Worm (Caenorhabditis elegans): ENCODE measurements around the gene H40L08.3.

H40L08.3 gene

ce11 chrX:15041340-15041739 is 34.6 kb downstream of the H40L08.3 start:
- TF ChIP-seq M03D4.4 (tag; optimal IDR thresholded peaks at IDR 0.05) = no peak
- no peak for TF ChIP-seq mep-1 (tag; optimal IDR thresholded peaks at IDR 0.05)
- TF ChIP-seq ces-1 (GFP tag; optimal IDR thresholded peaks at IDR 0.05) = peak; percentile 98

- TF ChIP-seq M03D4.4 (tag; optimal IDR thresholded peaks at IDR 0.05) = peak; percentile 19
- no peak for TF ChIP-seq bed-3 (GFP tag; optimal IDR thresholded peaks at IDR 0.05)
- no peak for TF ChIP-seq ztf-11 (tag; optimal IDR thresholded peaks at IDR 0.05)
- peak; percentile 89 for TF ChIP-seq lin-13 (tag; optimal IDR thresholded peaks at IDR 0.05)
- peak; percentile 20 for TF ChIP-seq elt-3 (tag; optimal IDR thresholded peaks at IDR 0.05)
- TF ChIP-seq tbx-8 (GFP tag; optimal IDR thresholded peaks at IDR 0.05) = peak; percentile 22
- TF ChIP-seq nhr-76 (tag; optimal IDR thresholded peaks at IDR 0.05) = no peak
- TF ChIP-seq blmp-1 (tag; optimal IDR thresholded peaks at IDR 0.05) = no peak
- no peak for TF ChIP-seq nhr-12 (tag; optimal IDR thresholded peaks at IDR 0.05)
- TF ChIP-seq nhr-237 (tag; optimal IDR thresholded peaks at IDR 0.05) = peak; percentile 77
- TF ChIP-seq cnd-1 (tag; optimal IDR thresholded peaks at IDR 0.05) = peak; percentile 72
- TF ChIP-seq mep-1 (tag; optimal IDR thresholded peaks at IDR 0.05) = peak; percentile 78
- no peak for TF ChIP-seq ces-1 (GFP tag; optimal IDR thresholded peaks at IDR 0.05)
- no peak for TF ChIP-seq nhr-28 (tag; optimal IDR thresholded peaks at IDR 0.05)
- peak; percentile 12 for TF ChIP-seq unc-120 (tag; optimal IDR thresholded peaks at IDR 0.05; ENCODE audit: poor library complexity, severe bottlenecking)
- TF ChIP-seq elt-1 (tag; optimal IDR thresholded peaks at IDR 0.05; ENCODE audit: borderline replicate concordance, insufficient read depth) = peak; percentile 28
- TF ChIP-seq lsy-2 (tag; optimal IDR thresholded peaks at IDR 0.05) = peak; percentile 59
- TF ChIP-seq mab-5 (tag; optimal IDR thresholded peaks at IDR 0.05) = no peak
- no peak for TF ChIP-seq sem-2 (GFP tag; optimal IDR thresholded peaks at IDR 0.05)
- peak; percentile 90 for TF ChIP-seq ham-2 (GFP tag; optimal IDR thresholded peaks at IDR 0.05)
- TF ChIP-seq ceh-83 (GFP tag; optimal IDR thresholded peaks at IDR 0.05) = no peak
- peak; percentile 77 for TF ChIP-seq sptf-1 (tag; optimal IDR thresholded peaks at IDR 0.05)
- TF ChIP-seq drap-1 (GFP tag; optimal IDR thresholded peaks at IDR 0.05) = peak; percentile 74
- TF ChIP-seq nhr-2 (tag; optimal IDR thresholded peaks at IDR 0.05) = peak; percentile 55
- TF ChIP-seq lin-32 (GFP tag; optimal IDR thresholded peaks at IDR 0.05) = no peak
- no peak for TF ChIP-seq ceh-43 (GFP tag; optimal IDR thresholded peaks at IDR 0.05)
- TF ChIP-seq ceh-39 (tag; optimal IDR thresholded peaks at IDR 0.05) = peak; percentile 65
- no peak for TF ChIP-seq snpc-4 (tag; optimal IDR thresholded peaks at IDR 0.05)
- TF ChIP-seq zip-8 (tag; optimal IDR thresholded peaks at IDR 0.05) = no peak
- TF ChIP-seq flh-1 (GFP tag; optimal IDR thresholded peaks at IDR 0.05) = no peak
- peak; percentile 78 for TF ChIP-seq unc-62 (GFP tag; optimal IDR thresholded peaks at IDR 0.05)
- TF ChIP-seq unc-39 (tag; optimal IDR thresholded peaks at IDR 0.05) = peak; percentile 92
- peak; percentile 67 for TF ChIP-seq mls-2 (tag; optimal IDR thresholded peaks at IDR 0.05)
- peak; percentile 99 for TF ChIP-seq hlh-1 (tag; optimal IDR thresholded peaks at IDR 0.05)
- TF ChIP-seq pha-4 (tag; optimal IDR thresholded peaks at IDR 0.05) = peak; percentile 92
These were observed 35.3 kb downstream of the H40L08.3 start, which contains the start of gene C18B12.4 for ce11 chrX:15040552-15041080. C18B12.4 (minus strand) TSS chrX:15040602.

ce11 chrX:15039696-15040212 is 36.1 kb downstream of the H40L08.3 start:
- no peak for TF ChIP-seq nhr-28 (tag; optimal IDR thresholded peaks at IDR 0.05)
- no peak for TF ChIP-seq unc-120 (tag; optimal IDR thresholded peaks at IDR 0.05; ENCODE audit: poor library complexity, severe bottlenecking)
- no peak for TF ChIP-seq lin-32 (GFP tag; optimal IDR thresholded peaks at IDR 0.05)
- TF ChIP-seq cnd-1 (tag; optimal IDR thresholded peaks at IDR 0.05) = no peak

- TF ChIP-seq elt-1 (tag; optimal IDR thresholded peaks at IDR 0.05; ENCODE audit: borderline replicate concordance, insufficient read depth) = no peak
- no peak for TF ChIP-seq ceh-43 (GFP tag; optimal IDR thresholded peaks at IDR 0.05)
- no peak for TF ChIP-seq unc-62 (GFP tag; optimal IDR thresholded peaks at IDR 0.05)
- no peak for TF ChIP-seq tbx-8 (GFP tag; optimal IDR thresholded peaks at IDR 0.05)
- no peak for TF ChIP-seq snpc-4 (tag; optimal IDR thresholded peaks at IDR 0.05)
- TF ChIP-seq bed-3 (GFP tag; optimal IDR thresholded peaks at IDR 0.05) = no peak
- TF ChIP-seq drap-1 (GFP tag; optimal IDR thresholded peaks at IDR 0.05) = no peak
- no peak for TF ChIP-seq blmp-1 (tag; optimal IDR thresholded peaks at IDR 0.05)
- TF ChIP-seq lin-32 (GFP tag; optimal IDR thresholded peaks at IDR 0.05) = no peak
- no peak for TF ChIP-seq lin-13 (tag; optimal IDR thresholded peaks at IDR 0.05)
- no peak for TF ChIP-seq ceh-83 (GFP tag; optimal IDR thresholded peaks at IDR 0.05)
- TF ChIP-seq ces-1 (GFP tag; optimal IDR thresholded peaks at IDR 0.05) = no peak
- TF ChIP-seq hlh-1 (tag; optimal IDR thresholded peaks at IDR 0.05) = no peak
These were observed 36.7 kb downstream of the H40L08.3 start for ce11 chrX:15039029-15039695.

All from whole organism, mixed stage, embryonic.